Worm (Caenorhabditis elegans) whole organism, L3 larva: ENCODE measurements around the gene atrn-1.

Experiments
- R02D3.7 ChIP-seq: fragments of 150-350 bp; optimal IDR thresholded peaks from 2 replicates; lab custom pipeline; 2014; ENCODE audit warnings: missing biosample characterization, missing genetic modification characterization
- ZK546.5 ChIP-seq: sonication (generic microtip); optimal IDR thresholded peaks from 2 replicates; lab custom pipeline; 2017; ENCODE audit warnings: missing biosample characterization, missing genetic modification characterization
- aly-2 ChIP-seq: fragments of 150-350 bp; optimal IDR thresholded peaks from 2 replicates; lab custom pipeline; 2014; ENCODE audit warnings: missing biosample characterization, missing genetic modification characterization
- ama-1 ChIP-seq: fragments of 150-350 bp; optimal IDR thresholded peaks from 2 replicates; lab custom pipeline; 2018
- ceh-16 ChIP-seq: sonication (generic microtip); optimal IDR thresholded peaks from 2 replicates; lab custom pipeline; 2017; ENCODE audit warnings: missing biosample characterization, missing genetic modification characterization
- ceh-28 ChIP-seq: fragments of 150-350 bp; optimal IDR thresholded peaks from 2 replicates; lab custom pipeline; 2014; ENCODE audit warnings: missing biosample characterization, missing genetic modification reagents, missing genetic modification characterization
- ceh-82 ChIP-seq: fragments of 150-350 bp; optimal IDR thresholded peaks from 2 replicates; lab custom pipeline; 2014; ENCODE audit warnings: missing biosample characterization, missing genetic modification characterization
- ceh-9 ChIP-seq: sonication (generic microtip); optimal IDR thresholded peaks from 2 replicates; lab custom pipeline; 2018; ENCODE audit warnings: missing biosample characterization, missing genetic modification characterization
- daf-12 ChIP-seq: fragments of 150-350 bp; optimal IDR thresholded peaks from 2 replicates; lab custom pipeline; 2014; ENCODE audit warnings: missing biosample characterization, missing genetic modification reagents, missing genetic modification characterization
- egl-27 ChIP-seq: sonication (generic microtip); optimal IDR thresholded peaks from 4 replicates; lab custom pipeline; 2017; ENCODE audit warnings: missing biosample characterization, missing genetic modification reagents, missing genetic modification characterization
- egl-5 ChIP-seq: fragments of 150-350 bp; optimal IDR thresholded peaks from 2 replicates; lab custom pipeline; 2017; ENCODE audit warnings: missing biosample characterization, missing genetic modification reagents, missing genetic modification characterization, inconsistent platforms
- elt-1 ChIP-seq: fragments of 150-350 bp; optimal IDR thresholded peaks from 2 replicates; lab custom pipeline; 2014; ENCODE audit warnings: missing biosample characterization, missing genetic modification characterization
- elt-2 ChIP-seq: sonication (generic microtip); optimal IDR thresholded peaks from 2 replicates; lab custom pipeline; 2016; ENCODE audit warnings: missing genetic modification reagents, mild to moderate bottlenecking, missing genetic modification characterization, missing compliant biosample characterization
- elt-3 ChIP-seq, 3 experiments: fragments of 150-350 bp in 1 of 3; sonication (generic microtip) in 2 of 3; optimal IDR thresholded peaks; 2 replicates in 2 of 3; 4 replicates in 1 of 3; lab custom pipeline; 2014 to 2017; ENCODE audit warnings: missing biosample characterization in 3 of 3, missing genetic modification characterization in 3 of 3
- eor-1 ChIP-seq, 2 experiments: fragments of 150-350 bp; optimal IDR thresholded peaks; 2 replicates each; lab custom pipeline; 2014 to 2018; ENCODE audit warnings: missing biosample characterization in 2 of 2, missing genetic modification characterization in 2 of 2
- fkh-10 ChIP-seq: sonication (generic microtip); optimal IDR thresholded peaks from 2 replicates; lab custom pipeline; 2017; ENCODE audit warnings: missing biosample characterization, missing genetic modification reagents, missing genetic modification characterization
- fkh-2 ChIP-seq: fragments of 150-350 bp; optimal IDR thresholded peaks from 2 replicates; lab custom pipeline; 2014; ENCODE audit warnings: missing biosample characterization, missing genetic modification reagents, missing genetic modification characterization
- fos-1 ChIP-seq: fragments of 150-350 bp; optimal IDR thresholded peaks from 2 replicates; lab custom pipeline; 2014; ENCODE audit warnings: missing biosample characterization, missing genetic modification characterization
- hmg-11 ChIP-seq: sonication (generic microtip); optimal IDR thresholded peaks from 2 replicates; lab custom pipeline; 2016; ENCODE audit warnings: missing genetic modification characterization, missing compliant biosample characterization
- jun-1 ChIP-seq: fragments of 150-350 bp; optimal IDR thresholded peaks from 2 replicates; lab custom pipeline; 2014; ENCODE audit warnings: missing biosample characterization, missing genetic modification reagents, missing genetic modification characterization
- lin-15B ChIP-seq: fragments of 150-350 bp; optimal IDR thresholded peaks from 2 replicates; lab custom pipeline; 2014; ENCODE audit warnings: missing biosample characterization, missing genetic modification characterization
- lin-39 ChIP-seq: fragments of 150-350 bp; optimal IDR thresholded peaks from 2 replicates; lab custom pipeline; 2018; ENCODE audit warnings: missing biosample characterization, missing genetic modification reagents, missing genetic modification characterization
- lsy-12 ChIP-seq: sonication (generic microtip); optimal IDR thresholded peaks from 2 replicates; lab custom pipeline; 2016; ENCODE audit warnings: mild to moderate bottlenecking, missing genetic modification characterization, missing compliant biosample characterization
- mdl-1 ChIP-seq: fragments of 150-350 bp; optimal IDR thresholded peaks from 2 replicates; lab custom pipeline; 2014; ENCODE audit warnings: missing biosample characterization, missing genetic modification characterization
- mml-1 ChIP-seq: fragments of 150-350 bp; sonication (generic microtip); optimal IDR thresholded peaks from 3 replicates; lab custom pipeline; 2014; ENCODE audit warnings: missing biosample characterization, missing genetic modification characterization
- nfya-1 ChIP-seq: sonication (generic microtip); optimal IDR thresholded peaks from 2 replicates; lab custom pipeline; 2017; ENCODE audit warnings: missing genetic modification characterization, mild to moderate bottlenecking, missing compliant biosample characterization, antibody characterized with exemption, moderate library complexity; ENCODE audit not compliant: insufficient read depth
- nhr-12 ChIP-seq: fragments of 150-350 bp; optimal IDR thresholded peaks from 2 replicates; lab custom pipeline; 2014; ENCODE audit warnings: missing biosample characterization, missing genetic modification characterization
- nhr-23 ChIP-seq: fragments of 150-350 bp; optimal IDR thresholded peaks from 2 replicates; lab custom pipeline; 2014; ENCODE audit warnings: missing biosample characterization, missing genetic modification reagents, missing genetic modification characterization
- nhr-237 ChIP-seq: fragments of 150-350 bp; optimal IDR thresholded peaks from 2 replicates; lab custom pipeline; 2014; ENCODE audit warnings: missing biosample characterization, missing genetic modification characterization
- nhr-25 ChIP-seq: sonication (generic microtip); optimal IDR thresholded peaks from 2 replicates; lab custom pipeline; 2017; ENCODE audit warnings: missing biosample characterization, missing genetic modification characterization
- nhr-28 ChIP-seq: fragments of 150-350 bp; optimal IDR thresholded peaks from 2 replicates; lab custom pipeline; 2014; ENCODE audit warnings: missing biosample characterization, missing genetic modification characterization
- nhr-43 ChIP-seq: sonication (generic microtip); optimal IDR thresholded peaks from 2 replicates; lab custom pipeline; 2016; ENCODE audit warnings: mild to moderate bottlenecking, missing genetic modification characterization, missing compliant biosample characterization; ENCODE audit not compliant: poor library complexity, severe bottlenecking
- nhr-67 ChIP-seq: fragments of 150-350 bp; optimal IDR thresholded peaks from 2 replicates; lab custom pipeline; 2014; ENCODE audit warnings: missing biosample characterization, missing genetic modification characterization
- nhr-76 ChIP-seq: fragments of 150-350 bp; sonication (generic microtip); optimal IDR thresholded peaks from 5 replicates; lab custom pipeline; 2014; ENCODE audit warnings: missing biosample characterization, missing genetic modification characterization
- nhr-77 ChIP-seq: fragments of 150-350 bp; optimal IDR thresholded peaks from 2 replicates; lab custom pipeline; 2014; ENCODE audit warnings: missing biosample characterization, missing genetic modification characterization
- pha-4 ChIP-seq: fragments of 150-350 bp; optimal IDR thresholded peaks from 2 replicates; lab custom pipeline; 2014; ENCODE audit warnings: missing biosample characterization, missing genetic modification reagents, missing genetic modification characterization
- pqm-1 ChIP-seq: fragments of 150-350 bp; optimal IDR thresholded peaks from 2 replicates; lab custom pipeline; 2017; ENCODE audit warnings: missing biosample characterization, missing genetic modification characterization, inconsistent platforms
- sea-2 ChIP-seq: fragments of 150-350 bp; sonication (generic microtip); optimal IDR thresholded peaks from 4 replicates; lab custom pipeline; 2014; ENCODE audit warnings: missing biosample characterization, missing genetic modification reagents, missing genetic modification characterization
- skn-1 ChIP-seq: fragments of 150-350 bp; optimal IDR thresholded peaks from 2 replicates; lab custom pipeline; 2014; ENCODE audit warnings: missing biosample characterization, missing genetic modification characterization
- snpc-4 ChIP-seq: fragments of 150-350 bp; optimal IDR thresholded peaks from 2 replicates; lab custom pipeline; 2014; ENCODE audit warnings: missing biosample characterization, missing genetic modification characterization
- tbx-2 ChIP-seq: sonication (generic microtip); optimal IDR thresholded peaks from 2 replicates; lab custom pipeline; 2016; ENCODE audit warnings: mild to moderate bottlenecking, missing genetic modification characterization, missing compliant biosample characterization
- unc-39 ChIP-seq: sonication (generic microtip); optimal IDR thresholded peaks from 4 replicates; lab custom pipeline; 2017; ENCODE audit warnings: missing biosample characterization, missing genetic modification characterization
- zag-1 ChIP-seq: fragments of 150-350 bp; optimal IDR thresholded peaks from 2 replicates; lab custom pipeline; 2014; ENCODE audit warnings: missing biosample characterization, missing genetic modification characterization
- ztf-11 ChIP-seq: fragments of 150-350 bp; optimal IDR thresholded peaks from 2 replicates; lab custom pipeline; 2014; ENCODE audit warnings: missing biosample characterization, missing genetic modification characterization
- ztf-4 ChIP-seq: fragments of 150-350 bp; optimal IDR thresholded peaks from 2 replicates; lab custom pipeline; 2014; ENCODE audit warnings: missing biosample characterization, missing genetic modification characterization

Gene atrn-1

DNA sequence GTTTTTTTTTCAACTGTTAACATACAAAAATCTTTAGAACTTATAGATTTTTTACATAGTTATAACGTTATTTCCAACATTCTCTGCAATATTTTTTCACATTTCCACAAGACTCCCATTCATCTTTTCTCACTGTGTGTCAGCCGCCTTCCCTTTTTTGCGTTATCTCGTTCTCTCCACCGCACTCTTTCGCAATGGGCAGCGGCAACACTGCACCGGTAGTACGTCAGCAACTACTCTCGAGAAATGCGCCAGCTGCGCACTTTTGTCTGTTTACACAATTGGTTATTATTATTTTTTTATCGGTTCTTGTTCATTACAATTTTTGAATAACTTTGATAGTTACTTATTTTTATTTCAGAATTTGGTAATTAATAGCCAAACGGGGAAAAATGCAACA, 35.6 kb downstream of the atrn-1 start, which contains the start of gene C05G5.2:
Gene C05G5.2 (plus strand): TSS at position 356 of the 400 bp plus-strand sequence.
- peak; percentile 92 for TF ChIP-seq nhr-23
- TF ChIP-seq hmg-11 (tag; lab: Kevin White, UChicago), result peak; percentile 92
- TF ChIP-seq lin-39 (tag; lab: Kevin White, UChicago), result peak; percentile 96
- peak; percentile 84 for TF ChIP-seq egl-5 (tag; lab: Kevin White, UChicago)
- peak; percentile 36 for TF ChIP-seq R02D3.7 (tag; lab: Kevin White, UChicago)
- peak; percentile 74 for TF ChIP-seq lin-15B (tag; lab: Kevin White, UChicago)
- peak; percentile 94 for TF ChIP-seq snpc-4
- TF ChIP-seq ztf-4 (tag; lab: Kevin White, UChicago), result no peak
- peak; percentile 80 for TF ChIP-seq tbx-2 (tag; lab: Kevin White, UChicago)
- TF ChIP-seq mml-1, result no peak
- TF ChIP-seq ZK546.5 (tag; lab: Kevin White, UChicago), result no peak
- TF ChIP-seq elt-1 (tag; lab: Kevin White, UChicago), result peak; percentile 14
- TF ChIP-seq nfya-1 (tag; lab: Kevin White, UChicago), result peak; percentile 94
- peak; percentile 73 for TF ChIP-seq fkh-10 (GFP tag; lab: Kevin White, UChicago)
- no peak for TF ChIP-seq nhr-77 (tag; lab: Kevin White, UChicago)
- TF ChIP-seq nhr-43 (tag; lab: Kevin White, UChicago), result peak; percentile 63
- peak; percentile 39 for TF ChIP-seq zag-1 (tag; lab: Kevin White, UChicago)
- TF ChIP-seq ama-1 (lab: Kevin White, UChicago), result peak; percentile 33
- TF ChIP-seq ceh-82, result peak; percentile 60
- peak; percentile 77 for TF ChIP-seq skn-1 (tag; lab: Kevin White, UChicago)
- peak; percentile 85 for TF ChIP-seq nhr-25 (tag; lab: Kevin White, UChicago)
- no peak for TF ChIP-seq ceh-16 (tag; lab: Kevin White, UChicago)
- peak; percentile 79 for TF ChIP-seq pqm-1 (tag; lab: Kevin White, UChicago)
- TF ChIP-seq elt-3 (tag; optimal IDR thresholded peaks at IDR 0.05; lab: Kevin White, UChicago), result peak in 1 of 3 experiments; percentile 31
- TF ChIP-seq jun-1 (tag; lab: Kevin White, UChicago), result peak; percentile 82
- peak; percentile 10 for TF ChIP-seq mdl-1 (tag; lab: Kevin White, UChicago)
- peak; percentile 13 for TF ChIP-seq sea-2 (GFP tag; lab: Kevin White, UChicago)
- no peak for TF ChIP-seq daf-12 (tag; lab: Kevin White, UChicago)
- peak; percentile 99 for TF ChIP-seq pha-4 (tag; lab: Kevin White, UChicago)
- peak; percentile 89 for TF ChIP-seq elt-2 (tag; lab: Kevin White, UChicago)
- no peak for TF ChIP-seq ceh-9 (tag; lab: Kevin White, UChicago)
- TF ChIP-seq lsy-12 (tag; lab: Kevin White, UChicago), result peak; percentile 56
- TF ChIP-seq fkh-2 (tag; lab: Kevin White, UChicago), result no peak
- peak; percentile 62 for TF ChIP-seq ceh-28 (tag; lab: Kevin White, UChicago)

ce11 chrX:14751911-14752310, 40.5 kb downstream of the atrn-1 start, which contains the start of gene C05G5.3:
TSS of gene C05G5.3 (minus strand) at chrX:14752011.
- no peak for TF ChIP-seq lsy-12 (tag; lab: Kevin White, UChicago)
- TF ChIP-seq elt-1 (tag; lab: Kevin White, UChicago), result no peak
- no peak for TF ChIP-seq nhr-12 (tag; lab: Kevin White, UChicago)
- TF ChIP-seq mml-1, result no peak
- TF ChIP-seq skn-1 (tag; lab: Kevin White, UChicago), result no peak
- no peak for TF ChIP-seq R02D3.7 (tag; lab: Kevin White, UChicago)
- TF ChIP-seq pqm-1 (tag; lab: Kevin White, UChicago), result no peak

- TF ChIP-seq egl-27 (peak; percentile 36), eor-1 (tag; optimal IDR thresholded peaks at IDR 0.05; lab: Kevin White, UChicago) (no peak), ceh-16 (tag; lab: Kevin White, UChicago) (no peak), pqm-1 (tag; lab: Kevin White, UChicago) (peak; percentile 79), ztf-4 (tag; lab: Kevin White, UChicago) (peak; percentile 53), lsy-12 (tag; lab: Kevin White, UChicago) (peak; percentile 32), lin-39 (tag; lab: Kevin White, UChicago) (peak; percentile 93), ama-1 (lab: Kevin White, UChicago) (no peak), zag-1 (tag; lab: Kevin White, UChicago) (no peak), ztf-11 (tag; lab: Kevin White, UChicago) (no peak), unc-39 (tag; lab: Kevin White, UChicago) (no peak), aly-2 (tag; lab: Kevin White, UChicago) (no peak), pha-4 (tag; lab: Kevin White, UChicago) (peak; percentile 95), skn-1 (tag; lab: Kevin White, UChicago) (peak; percentile 66), nhr-28 (tag; lab: Kevin White, UChicago) (no peak), snpc-4 (peak; percentile 87), nhr-77 (tag; lab: Kevin White, UChicago) (no peak), R02D3.7 (tag; lab: Kevin White, UChicago) (peak; percentile 3), sea-2 (GFP tag; lab: Kevin White, UChicago) (peak; percentile 45), nhr-25 (tag; lab: Kevin White, UChicago) (peak; percentile 86), jun-1 (tag; lab: Kevin White, UChicago) (peak; percentile 76), nhr-76 (tag; lab: Kevin White, UChicago) (no peak), fos-1 (no peak), ceh-9 (tag; lab: Kevin White, UChicago) (no peak), nhr-43 (tag; lab: Kevin White, UChicago) (peak; percentile 46), nhr-67 (tag; lab: Kevin White, UChicago) (no peak), elt-3 (tag; optimal IDR thresholded peaks at IDR 0.05; lab: Kevin White, UChicago) (no peak), nfya-1 (tag; lab: Kevin White, UChicago) (peak; percentile 94), mdl-1 (tag; lab: Kevin White, UChicago) (peak; percentile 77), nhr-237 (tag; lab: Kevin White, UChicago) (no peak)
Observed at ce11 chrX:14753514-14754076, 42.2 kb downstream of the atrn-1 start, which contains the start of gene sucl-1. TSS of gene sucl-1 (plus strand) at chrX:14754026.
